Fruit fly (Drosophila melanogaster): ENCODE results near the gene eRF1.

Gene eRF1

dm6 chr3L:20402665-20403492 lies 54.7 kb downstream of the eRF1 start (continued):
- peak; percentile 56 for TF ChIP-seq phol (tag; optimal IDR thresholded peaks at IDR 0.05)
- no peak for TF ChIP-seq CG18011 (GFP tag; optimal IDR thresholded peaks at IDR 0.05)
- TF ChIP-seq CG11085 (GFP tag; IDR thresholded peaks at IDR 0.05), result no peak
- no peak for TF ChIP-seq hb (GFP tag; IDR thresholded peaks at IDR 0.05; ENCODE audit: partially characterized antibody)
- TF ChIP-seq zen (tag; optimal IDR thresholded peaks at IDR 0.05), result peak; percentile 93
- TF ChIP-seq CG14441 (GFP tag; IDR thresholded peaks at IDR 0.05), result no peak
- no peak for TF ChIP-seq zf30C (GFP tag; optimal IDR thresholded peaks at IDR 0.05)
- no peak for TF ChIP-seq BtbVII (GFP tag; optimal IDR thresholded peaks at IDR 0.05)
- TF ChIP-seq Bteb2 (GFP tag; optimal IDR thresholded peaks at IDR 0.05), result no peak
- TF ChIP-seq Mes4 (GFP tag; optimal IDR thresholded peaks at IDR 0.05), result no peak
- TF ChIP-seq amos (GFP tag; IDR thresholded peaks at IDR 0.05; ENCODE audit: partially characterized antibody), result 0 out of 2 replicates have a peak, but pooled peaks have one; percentile 39
- TF ChIP-seq D (optimal IDR thresholded peaks at IDR 0.05), result peak; percentile 47
- TF ChIP-seq D (GFP tag; optimal IDR thresholded peaks at IDR 0.05), result peak; percentile 8
- peak; percentile 99 for TF ChIP-seq ac (GFP tag; optimal IDR thresholded peaks at IDR 0.05)
- peak; percentile 81 for TF ChIP-seq CG9727 (GFP tag; optimal IDR thresholded peaks at IDR 0.05)
- TF ChIP-seq psq (GFP tag; optimal IDR thresholded peaks at IDR 0.05), result no peak
- TF ChIP-seq fd96Cb (tag; optimal IDR thresholded peaks at IDR 0.05), result peak; percentile 12
- TF ChIP-seq vfl (GFP tag; optimal IDR thresholded peaks at IDR 0.05), result no peak
- TF ChIP-seq jing (GFP tag; optimal IDR thresholded peaks at IDR 0.05), result no peak
- TF ChIP-seq gcm2 (GFP tag; optimal IDR thresholded peaks at IDR 0.05), result no peak
- no peak for TF ChIP-seq CG3726 (GFP tag; IDR thresholded peaks at IDR 0.05)
- TF ChIP-seq unc-4 (GFP tag; IDR thresholded peaks at IDR 0.05; ENCODE audit: partially characterized antibody), result no peak
- peak; percentile 79; the same call in 1 of the 3 replicates for TF ChIP-seq CG2199 (GFP tag; IDR thresholded peaks at IDR 0.05)
- peak; percentile 65 for TF ChIP-seq trem (tag; optimal IDR thresholded peaks at IDR 0.05)
- no peak for TF ChIP-seq lov (optimal IDR thresholded peaks at IDR 0.05)
- 0 out of 3 replicates have a peak, but pooled peaks have one; percentile 34 for TF ChIP-seq lov (GFP tag; IDR thresholded peaks at IDR 0.05)
- TF ChIP-seq CG10147 (GFP tag; optimal IDR thresholded peaks at IDR 0.05), result no peak
- no peak for TF ChIP-seq ham (GFP tag; IDR thresholded peaks at IDR 0.05)
- peak; percentile 19 for TF ChIP-seq stwl (tag; optimal IDR thresholded peaks at IDR 0.05)
- TF ChIP-seq shn (GFP tag; optimal IDR thresholded peaks at IDR 0.05), result no peak
- peak; percentile 75 for TF ChIP-seq zfh1 (GFP tag; IDR thresholded peaks at IDR 0.05)
- TF ChIP-seq CG10959 (GFP tag; IDR thresholded peaks at IDR 0.05), result 0 out of 2 replicates have a peak, but pooled peaks have one; percentile 66
- TF ChIP-seq sens (GFP tag), result peak; percentile 89
- TF ChIP-seq Nf-YB (GFP tag; optimal IDR thresholded peaks at IDR 0.05), result no peak
- TF ChIP-seq ato (GFP tag; IDR thresholded peaks at IDR 0.05; ENCODE audit: partially characterized antibody), result no peak
- peak; percentile 7 for TF ChIP-seq CG1233 (GFP tag; optimal IDR thresholded peaks at IDR 0.05)
- no peak for TF ChIP-seq Abd-B (GFP tag; optimal IDR thresholded peaks at IDR 0.05)
- TF ChIP-seq Meics (GFP tag; optimal IDR thresholded peaks at IDR 0.05), result no peak
- TF ChIP-seq zfh2 (GFP tag; optimal IDR thresholded peaks at IDR 0.05), result no peak
- TF ChIP-seq tx (GFP tag; optimal IDR thresholded peaks at IDR 0.05), result peak; percentile 10
- no peak for TF ChIP-seq hth (optimal IDR thresholded peaks at IDR 0.05)
- peak; percentile 28; the same call in 1 of the 2 replicates for TF ChIP-seq lmd (GFP tag; IDR thresholded peaks at IDR 0.05)
- peak in 1 of 2 experiments; percentile 46 for TF ChIP-seq tll (GFP tag; optimal IDR thresholded peaks at IDR 0.05)
- TF ChIP-seq Lhr (GFP tag; optimal IDR thresholded peaks at IDR 0.05), result peak; percentile 12
- TF ChIP-seq Chrac-16 (GFP tag; optimal IDR thresholded peaks at IDR 0.05), result peak; percentile 5
- TF ChIP-seq tna (GFP tag; IDR thresholded peaks at IDR 0.05; ENCODE audit: partially characterized antibody), result no peak
- no peak for TF ChIP-seq crc (GFP tag; optimal IDR thresholded peaks at IDR 0.05)
- no peak for TF ChIP-seq Tbp (GFP tag; optimal IDR thresholded peaks at IDR 0.05)
- no peak for TF ChIP-seq Six4 (GFP tag; optimal IDR thresholded peaks at IDR 0.05)

Data from whole organism, embryonic.